Fruit fly (Drosophila melanogaster) whole organism, prepupa: ENCODE measurements around the gene CG43163.

Source experiments
- Blimp-1 ChIP-seq: fragments of 200-800 bp; sonication (Bioruptor generic); optimal IDR thresholded peaks from 3 replicates; lab custom pipeline; 2017; ENCODE audit warnings: missing biosample characterization, missing genetic modification characterization, mild to moderate bottlenecking, moderate library complexity, missing genetic modification reagents
- CG10669 ChIP-seq: fragments of 200-800 bp; sonication (Bioruptor generic); optimal IDR thresholded peaks from 3 replicates; lab custom pipeline; 2018; ENCODE audit warnings: missing biosample characterization, mild to moderate bottlenecking, missing genetic modification characterization, moderate library complexity
- CG15336 ChIP-seq: fragments of 200-800 bp; sonication (Bioruptor generic); IDR thresholded peaks from 2 replicates; pipeline ENCODE4 v1.3.6; 2022; ENCODE audit warnings: missing biosample characterization, missing genetic modification characterization
- CG16779 ChIP-seq: fragments of 200-800 bp; sonication (Bioruptor generic); optimal IDR thresholded peaks from 3 replicates; lab custom pipeline; 2017; ENCODE audit warnings: missing biosample characterization, mild to moderate bottlenecking, missing genetic modification characterization
- CG3032 ChIP-seq: fragments of 200-800 bp; optimal IDR thresholded peaks from 2 replicates; lab custom pipeline; 2019; ENCODE audit warnings: missing biosample characterization, mild to moderate bottlenecking, missing genetic modification characterization, moderate library complexity
- CG32006 ChIP-seq: fragments of 200-800 bp; sonication (Bioruptor generic); optimal IDR thresholded peaks from 3 replicates; lab custom pipeline; 2017; ENCODE audit warnings: missing biosample characterization, mild to moderate bottlenecking, missing genetic modification characterization
- CG34406 ChIP-seq: fragments of 200-800 bp; sonication (Bioruptor generic); optimal IDR thresholded peaks from 3 replicates; lab custom pipeline; 2016; ENCODE audit warnings: missing biosample characterization, missing genetic modification characterization
- CG3919 ChIP-seq: fragments of 200-800 bp; sonication (Bioruptor generic); optimal IDR thresholded peaks from 3 replicates; lab custom pipeline; 2016; ENCODE audit warnings: missing biosample characterization, missing genetic modification characterization
- CG4318 ChIP-seq: fragments of 200-800 bp; sonication (Bioruptor generic); optimal IDR thresholded peaks from 3 replicates; lab custom pipeline; 2017; ENCODE audit warnings: missing biosample characterization, mild to moderate bottlenecking, missing genetic modification characterization
- CG6276 ChIP-seq: fragments of 200-800 bp; sonication (Bioruptor generic); optimal IDR thresholded peaks from 2 replicates; lab custom pipeline; 2017; ENCODE audit warnings: missing biosample characterization, mild to moderate bottlenecking, missing genetic modification characterization
- CG6792 ChIP-seq: fragments of 200-800 bp; sonication (Bioruptor generic); optimal IDR thresholded peaks from 3 replicates; lab custom pipeline; 2016; ENCODE audit warnings: missing biosample characterization, missing genetic modification characterization
- CG6854 ChIP-seq: fragments of 200-800 bp; sonication (Bioruptor generic); optimal IDR thresholded peaks from 2 replicates; lab custom pipeline; 2017; ENCODE audit warnings: missing biosample characterization, mild to moderate bottlenecking, missing genetic modification characterization
- CG8119 ChIP-seq: fragments of 200-800 bp; sonication (Bioruptor generic); IDR thresholded peaks from 3 replicates; pipeline ENCODE4 v1.3.6; 2022; ENCODE audit warnings: missing biosample characterization, missing genetic modification characterization
- CG8632 ChIP-seq: fragments of 200-800 bp; sonication (Bioruptor generic); optimal IDR thresholded peaks from 3 replicates; lab custom pipeline; 2016; ENCODE audit warnings: missing biosample characterization, missing genetic modification characterization
- Eip75B ChIP-seq: fragments of 200-800 bp; sonication (Bioruptor generic); optimal IDR thresholded peaks from 3 replicates; lab custom pipeline; 2016; ENCODE audit warnings: missing biosample characterization, missing genetic modification characterization
- Eip78C ChIP-seq: fragments of 200-800 bp; sonication (Bioruptor generic); peaks from one replicate; lab custom pipeline; 2016; ENCODE audit warnings: missing biosample characterization, missing genetic modification characterization
- Ets96B ChIP-seq: fragments of 200-800 bp; optimal IDR thresholded peaks from 2 replicates; lab custom pipeline; 2019; ENCODE audit warnings: missing biosample characterization, mild to moderate bottlenecking, missing genetic modification characterization, moderate library complexity
- Hr38 ChIP-seq: sonication (Bioruptor generic); optimal IDR thresholded peaks from 2 replicates; lab custom pipeline; 2016; ENCODE audit warnings: missing biosample characterization, missing genetic modification characterization
- Hr4 ChIP-seq: fragments of 200-800 bp; sonication (Bioruptor generic); optimal IDR thresholded peaks from 3 replicates; lab custom pipeline; 2016; ENCODE audit warnings: missing biosample characterization, missing genetic modification characterization
- Lpt ChIP-seq: fragments of 200-800 bp; sonication (Bioruptor generic); optimal IDR thresholded peaks from 3 replicates; lab custom pipeline; 2016; ENCODE audit warnings: missing biosample characterization, missing genetic modification characterization
- Met ChIP-seq: fragments of 200-800 bp; sonication (Bioruptor generic); optimal IDR thresholded peaks from 3 replicates; lab custom pipeline; 2016; ENCODE audit warnings: missing biosample characterization, missing genetic modification characterization
- OdsH ChIP-seq: fragments of 200-800 bp; sonication (Bioruptor generic); optimal IDR thresholded peaks from 3 replicates; lab custom pipeline; 2016; ENCODE audit warnings: missing biosample characterization, missing genetic modification characterization
- Smox ChIP-seq: fragments of 200-800 bp; sonication (Bioruptor generic); optimal IDR thresholded peaks from 3 replicates; lab custom pipeline; 2016; ENCODE audit warnings: missing biosample characterization, missing genetic modification characterization
- acj6 ChIP-seq: fragments of 200-800 bp; sonication (Bioruptor generic); optimal IDR thresholded peaks from 3 replicates; lab custom pipeline; 2016; ENCODE audit warnings: missing biosample characterization, missing genetic modification characterization
- cyc ChIP-seq: fragments of 200-800 bp; sonication (Bioruptor generic); optimal IDR thresholded peaks from 3 replicates; lab custom pipeline; 2016; ENCODE audit warnings: missing biosample characterization, missing genetic modification characterization
- dac ChIP-seq: fragments of 200-800 bp; sonication (Bioruptor generic); optimal IDR thresholded peaks from 2 replicates; lab custom pipeline; 2017; ENCODE audit warnings: missing biosample characterization, mild to moderate bottlenecking, missing genetic modification characterization
- dsx ChIP-seq: fragments of 200-800 bp; optimal IDR thresholded peaks from 3 replicates; lab custom pipeline; 2019; ENCODE audit warnings: missing biosample characterization, mild to moderate bottlenecking, missing genetic modification characterization, moderate library complexity; ENCODE audit not compliant: poor library complexity, severe bottlenecking
- fd85E ChIP-seq: fragments of 200-800 bp; sonication (Bioruptor generic); optimal IDR thresholded peaks from 3 replicates; lab custom pipeline; 2016; ENCODE audit warnings: missing biosample characterization, missing genetic modification characterization
- fkh ChIP-seq: fragments of 200-800 bp; sonication (Bioruptor generic); optimal IDR thresholded peaks from 3 replicates; lab custom pipeline; 2017; ENCODE audit warnings: missing biosample characterization, mild to moderate bottlenecking, missing genetic modification characterization, moderate library complexity
- net ChIP-seq: fragments of 200-800 bp; sonication (Bioruptor generic); optimal IDR thresholded peaks from 3 replicates; lab custom pipeline; 2016; ENCODE audit warnings: missing biosample characterization, missing genetic modification characterization
- pdm3 ChIP-seq: fragments of 200-800 bp; sonication (Bioruptor generic); optimal IDR thresholded peaks from 3 replicates; lab custom pipeline; 2016; ENCODE audit warnings: missing biosample characterization, missing genetic modification characterization
- salr ChIP-seq, 2 experiments: fragments of 200-800 bp; sonication (Bioruptor generic); optimal IDR thresholded peaks; 3 replicates each; lab custom pipeline; 2016 to 2018; ENCODE audit warnings: missing biosample characterization in 2 of 2, missing genetic modification characterization in 2 of 2, mild to moderate bottlenecking in 1 of 2
- spab ChIP-seq: fragments of 200-800 bp; sonication (Bioruptor generic); optimal IDR thresholded peaks from 2 replicates; lab custom pipeline; 2017; ENCODE audit warnings: missing biosample characterization, mild to moderate bottlenecking, missing genetic modification characterization, missing genetic modification reagents
- svp ChIP-seq: fragments of 200-800 bp; sonication (Bioruptor generic); peaks from one replicate; lab custom pipeline; 2016; ENCODE audit warnings: missing biosample characterization, missing genetic modification characterization
- vri ChIP-seq: fragments of 200-800 bp; sonication (Bioruptor generic); optimal IDR thresholded peaks from 3 replicates; lab custom pipeline; 2016; ENCODE audit warnings: missing biosample characterization, mild to moderate bottlenecking, missing genetic modification characterization

The CG43163 gene

DNA sequence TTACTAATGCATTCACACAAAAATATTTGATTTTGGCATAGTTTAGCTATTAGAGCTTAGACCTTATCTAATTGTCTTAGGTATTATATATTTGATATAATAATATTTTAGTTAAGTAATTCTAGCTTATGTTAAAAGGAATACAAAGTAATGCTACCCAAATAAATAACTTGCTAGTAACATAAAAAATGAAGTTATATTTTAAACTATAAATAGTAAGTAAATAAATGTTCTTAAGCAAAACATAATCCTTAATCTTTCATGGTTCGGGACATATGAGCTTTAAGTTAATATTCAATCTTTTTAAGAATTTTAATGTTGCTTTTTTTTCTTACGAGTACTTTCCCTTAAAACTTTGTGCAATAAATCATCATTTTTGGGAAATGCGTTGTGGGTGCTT, 83.8 kb downstream of the CG43163 start:
- TF ChIP-seq CG3919 (peak; percentile 23), CG34406 (GFP tag; lab: Kevin White, UChicago) (peak; percentile 25), CG6792 (GFP tag; lab: Kevin White, UChicago) (no peak), Hr4 (GFP tag; lab: Kevin White, UChicago) (peak; percentile 65), vri (GFP tag; lab: Kevin White, UChicago) (no peak), CG15336 (GFP tag; lab: Robert Waterston, UW) (peak; percentile 40; the same call in 1 of the 2 replicates), dsx (GFP tag; lab: Kevin White, UChicago) (no peak), pdm3 (no peak), CG8119 (0 out of 3 replicates have a peak, but pooled peaks have one; percentile 22), CG32006 (GFP tag; lab: Kevin White, UChicago) (peak; percentile 90), OdsH (GFP tag; lab: Kevin White, UChicago) (peak; percentile 51), Lpt (no peak), Hr38 (no peak), CG3032 (tag; lab: Kevin White, UChicago) (peak; percentile 3), Met (GFP tag; lab: Kevin White, UChicago) (no peak), Smox (GFP tag; lab: Kevin White, UChicago) (no peak), net (GFP tag; lab: Kevin White, UChicago) (peak; percentile 34), acj6 (peak; percentile 15), CG6854 (GFP tag; lab: Kevin White, UChicago) (no peak), Ets96B (tag; lab: Kevin White, UChicago) (peak; percentile 5), dac (GFP tag; lab: Kevin White, UChicago) (peak; percentile 14), CG4318 (GFP tag; lab: Kevin White, UChicago) (peak; percentile 85), CG6276 (GFP tag; lab: Kevin White, UChicago) (no peak), svp (GFP tag; lab: Kevin White, UChicago) (no peak), fkh (GFP tag; lab: Kevin White, UChicago) (no peak), CG8632 (GFP tag; lab: Kevin White, UChicago) (peak; percentile 2), salr (GFP tag; optimal IDR thresholded peaks at IDR 0.05; lab: Kevin White, UChicago) (peak in 1 of 2 experiments; percentile 67), cyc (GFP tag; lab: Kevin White, UChicago) (no peak), Blimp-1 (GFP tag; lab: Kevin White, UChicago) (no peak), Eip75B (GFP tag; lab: Kevin White, UChicago) (no peak), CG16779 (tag; lab: Kevin White, UChicago) (no peak), spab (GFP tag; lab: Kevin White, UChicago) (no peak), fd85E (GFP tag; lab: Kevin White, UChicago) (no peak), CG10669 (no peak), Eip78C (GFP tag; lab: Kevin White, UChicago) (peak; percentile 85)
